Worm (Caenorhabditis elegans): ENCODE data around the gene srw-29.

ce11 chrV:16377849-16378248 lies 46.5 kb downstream of the srw-29 start, which contains the start of gene F13A7.1:
- TF ChIP-seq ceh-20 (GFP tag; IDR thresholded peaks at IDR 0.05): no peak
- no peak for TF ChIP-seq php-3 (GFP tag; IDR thresholded peaks at IDR 0.05)
- no peak for TF ChIP-seq ama-1 (optimal IDR thresholded peaks at IDR 0.05)
- TF ChIP-seq pqm-1 (tag; optimal IDR thresholded peaks at IDR 0.05): no peak

Measured in whole organism, L4 larva.